Fruit fly (Drosophila melanogaster) whole organism, embryonic: ENCODE measurements around the gene Pfdn2.

Source experiments
- Atf-2 ChIP-seq: fragments of 200-800 bp; sonication (Bioruptor generic); optimal IDR thresholded peaks from 2 replicates; lab custom pipeline; 2016; ENCODE audit warnings: missing biosample characterization, missing genetic modification characterization
- CG10274 ChIP-seq: fragments of 200-800 bp; sonication (Bioruptor generic); optimal IDR thresholded peaks from 3 replicates; lab custom pipeline; 2017; ENCODE audit warnings: missing biosample characterization, mild to moderate bottlenecking, missing genetic modification characterization
- CG10462 ChIP-seq: fragments of 200-800 bp; sonication (Bioruptor generic); optimal IDR thresholded peaks from 2 replicates; lab custom pipeline; 2016; ENCODE audit warnings: missing biosample characterization, missing genetic modification characterization
- CG10979 ChIP-seq: fragments of 200-800 bp; sonication (Bioruptor generic); optimal IDR thresholded peaks from 2 replicates; lab custom pipeline; 2018; ENCODE audit warnings: missing biosample characterization, mild to moderate bottlenecking, missing genetic modification characterization, moderate library complexity
- CG11504 ChIP-seq: fragments of 200-800 bp; sonication (Bioruptor generic); optimal IDR thresholded peaks from 3 replicates; lab custom pipeline; 2019; ENCODE audit warnings: missing biosample characterization, mild to moderate bottlenecking, missing genetic modification characterization, moderate library complexity
- CG12071 ChIP-seq: fragments of 200-800 bp; sonication (Bioruptor generic); optimal IDR thresholded peaks from 3 replicates; lab custom pipeline; 2018; ENCODE audit warnings: missing biosample characterization, mild to moderate bottlenecking, missing genetic modification characterization
- CG12391 ChIP-seq: fragments of 200-800 bp; sonication (Bioruptor generic); optimal IDR thresholded peaks from 3 replicates; lab custom pipeline; 2018; ENCODE audit warnings: missing biosample characterization, mild to moderate bottlenecking, missing genetic modification characterization, moderate library complexity
- CG13296 ChIP-seq: fragments of 200-800 bp; sonication (Bioruptor generic); optimal IDR thresholded peaks from 3 replicates; lab custom pipeline; 2018; ENCODE audit warnings: missing biosample characterization, mild to moderate bottlenecking, missing genetic modification characterization
- CG14441 ChIP-seq: fragments of 200-800 bp; sonication (Bioruptor generic); IDR thresholded peaks from 2 replicates; pipeline ENCODE4 v1.3.6; 2022; ENCODE audit warnings: missing biosample characterization, missing genetic modification characterization
- CG15601 ChIP-seq: fragments of 200-800 bp; sonication (Bioruptor generic); optimal IDR thresholded peaks from 3 replicates; lab custom pipeline; 2019; ENCODE audit warnings: missing biosample characterization, mild to moderate bottlenecking, missing genetic modification characterization, moderate library complexity
- CG18599 ChIP-seq: fragments of 200-800 bp; sonication (Bioruptor generic); optimal IDR thresholded peaks from 3 replicates; lab custom pipeline; 2017; ENCODE audit warnings: missing biosample characterization, missing genetic modification characterization, mild to moderate bottlenecking, moderate library complexity, missing genetic modification reagents
- CG18764 ChIP-seq: fragments of 200-800 bp; sonication (Bioruptor generic); optimal IDR thresholded peaks from 3 replicates; lab custom pipeline; 2016; ENCODE audit warnings: missing biosample characterization, missing genetic modification characterization
- CG32767 ChIP-seq: fragments of 200-800 bp; sonication (Bioruptor generic); IDR thresholded peaks from 2 replicates; pipeline ENCODE4 v1.3.6; 2022; ENCODE audit warnings: missing biosample characterization, missing genetic modification characterization
- CG4404 ChIP-seq: fragments of 200-800 bp; sonication (Bioruptor generic); IDR thresholded peaks from 2 replicates; pipeline ENCODE4 v1.3.6; 2022; ENCODE audit warnings: missing biosample characterization, missing genetic modification characterization
- CG6272 ChIP-seq: fragments of 200-800 bp; sonication (Bioruptor generic); IDR thresholded peaks from 2 replicates; pipeline ENCODE4 v1.3.6; 2022; ENCODE audit warnings: missing biosample characterization, missing genetic modification characterization
- CG6689 ChIP-seq: fragments of 200-800 bp; sonication (Bioruptor generic); IDR thresholded peaks from 2 replicates; pipeline ENCODE4 v1.3.6; 2022; ENCODE audit warnings: missing biosample characterization, missing genetic modification characterization
- CG6765 ChIP-seq: fragments of 200-800 bp; sonication (Bioruptor generic); optimal IDR thresholded peaks from 3 replicates; lab custom pipeline; 2017; ENCODE audit warnings: missing biosample characterization, mild to moderate bottlenecking, missing genetic modification characterization
- CG8359 ChIP-seq: fragments of 200-800 bp; sonication (Bioruptor generic); optimal IDR thresholded peaks from 2 replicates; lab custom pipeline; 2017; ENCODE audit warnings: missing biosample characterization, mild to moderate bottlenecking, missing genetic modification characterization, borderline replicate concordance
- CG8388 ChIP-seq: fragments of 200-800 bp; sonication (Bioruptor generic); optimal IDR thresholded peaks from 2 replicates; lab custom pipeline; 2019; ENCODE audit warnings: missing biosample characterization, mild to moderate bottlenecking, missing genetic modification characterization, moderate library complexity
- CG8944 ChIP-seq: fragments of 200-800 bp; sonication (Bioruptor generic); optimal IDR thresholded peaks from 3 replicates; lab custom pipeline; 2016; ENCODE audit warnings: missing biosample characterization, missing genetic modification characterization
- Deaf1 ChIP-seq: fragments of 200-800 bp; optimal IDR thresholded peaks from 3 replicates; lab custom pipeline; 2019; ENCODE audit warnings: missing biosample characterization, mild to moderate bottlenecking, missing genetic modification characterization, moderate library complexity
- Dip3 ChIP-seq: fragments of 200-800 bp; sonication (Bioruptor generic); optimal IDR thresholded peaks from 3 replicates; lab custom pipeline; 2016; ENCODE audit warnings: missing biosample characterization, missing genetic modification characterization
- Drgx ChIP-seq: fragments of 200-800 bp; sonication (Bioruptor generic); IDR thresholded peaks from 2 replicates; pipeline ENCODE4 v1.3.6; 2022; ENCODE audit warnings: missing biosample characterization, missing genetic modification characterization
- Ets97D ChIP-seq: fragments of 200-800 bp; sonication (Bioruptor generic); optimal IDR thresholded peaks from 3 replicates; lab custom pipeline; 2016; ENCODE audit warnings: missing biosample characterization, missing genetic modification characterization
- PHDP ChIP-seq: fragments of 200-800 bp; sonication (Bioruptor generic); optimal IDR thresholded peaks from 3 replicates; lab custom pipeline; 2018; ENCODE audit warnings: missing biosample characterization, mild to moderate bottlenecking, missing genetic modification characterization, moderate library complexity
- Rfx ChIP-seq: fragments of 200-800 bp; sonication (Bioruptor generic); IDR thresholded peaks from 2 replicates; pipeline ENCODE4 v1.3.6; 2022; ENCODE audit warnings: missing biosample characterization, missing genetic modification characterization
- Sox102F ChIP-seq: fragments of 200-800 bp; sonication (Bioruptor generic); optimal IDR thresholded peaks from 2 replicates; lab custom pipeline; 2018; ENCODE audit warnings: missing biosample characterization, mild to moderate bottlenecking, missing genetic modification characterization, moderate library complexity
- Usf ChIP-seq: fragments of 200-800 bp; sonication (Bioruptor generic); optimal IDR thresholded peaks from 2 replicates; lab custom pipeline; 2017; ENCODE audit warnings: missing genotype, missing biosample characterization, missing genetic modification characterization
- Xrp1 ChIP-seq: fragments of 200-800 bp; sonication (Bioruptor generic); IDR thresholded peaks from 2 replicates; pipeline ENCODE4 v1.3.6; 2022; ENCODE audit warnings: missing biosample characterization, missing genetic modification characterization
- al ChIP-seq: fragments of 200-800 bp; sonication (Bioruptor generic); IDR thresholded peaks from 2 replicates; pipeline ENCODE4 v1.3.6; 2022; ENCODE audit warnings: missing biosample characterization, missing genetic modification characterization
- br ChIP-seq: fragments of >200 bp; optimal IDR thresholded peaks from 2 replicates; lab custom pipeline; 2017
- dati ChIP-seq: fragments of 200-800 bp; sonication (Bioruptor generic); IDR thresholded peaks from 2 replicates; pipeline ENCODE4 v1.3.6; 2022; ENCODE audit warnings: missing biosample characterization, missing genetic modification characterization
- dmrt11E ChIP-seq: fragments of 200-800 bp; sonication (Bioruptor generic); optimal IDR thresholded peaks from 3 replicates; lab custom pipeline; 2018; ENCODE audit warnings: missing biosample characterization, mild to moderate bottlenecking, missing genetic modification characterization, moderate library complexity
- jigr1 ChIP-seq: fragments of 200-800 bp; sonication (Bioruptor generic); IDR thresholded peaks from 3 replicates; pipeline ENCODE4 v1.3.6; 2022; ENCODE audit warnings: missing biosample characterization, missing genetic modification characterization
- jing ChIP-seq: fragments of 200-800 bp; sonication (Bioruptor generic); optimal IDR thresholded peaks from 2 replicates; lab custom pipeline; 2018; ENCODE audit warnings: missing biosample characterization, mild to moderate bottlenecking, missing genetic modification characterization
- lola ChIP-seq, 3 experiments: fragments of >200 bp in 2 of 3; fragments of 200-800 bp in 1 of 3; sonication (Bioruptor generic) in 1 of 3; optimal IDR thresholded peaks; 2 replicates each; lab custom pipeline; 2017 to 2019; ENCODE audit warnings: missing biosample characterization in 3 of 3, missing genetic modification characterization in 3 of 3, mild to moderate bottlenecking in 1 of 3, moderate library complexity in 1 of 3
- mirr ChIP-seq: fragments of 200-800 bp; sonication (Bioruptor generic); optimal IDR thresholded peaks from 3 replicates; lab custom pipeline; 2018; ENCODE audit warnings: missing biosample characterization, mild to moderate bottlenecking, missing genetic modification characterization
- otp ChIP-seq: fragments of 200-800 bp; sonication (Bioruptor generic); IDR thresholded peaks from 3 replicates; pipeline ENCODE4, ENCODE4 v1.3.6; 2022; ENCODE audit warnings: missing biosample characterization, missing genetic modification characterization
- run ChIP-seq: fragments of 200-800 bp; sonication (Bioruptor generic); optimal IDR thresholded peaks from 3 replicates; lab custom pipeline; 2018; ENCODE audit warnings: missing biosample characterization, mild to moderate bottlenecking, missing genetic modification characterization
- sc ChIP-seq, 3 experiments: fragments of >200 bp in 2 of 3; fragments of 200-800 bp in 1 of 3; sonication (Bioruptor generic) in 1 of 3; optimal IDR thresholded peaks; 2 replicates in 2 of 3; 3 replicates in 1 of 3; lab custom pipeline; 2017; ENCODE audit warnings: mild to moderate bottlenecking in 1 of 3, missing biosample characterization in 1 of 3, missing genetic modification characterization in 1 of 3, missing genetic modification reagents in 1 of 3
- sd ChIP-seq: fragments of 200-800 bp; sonication (Bioruptor generic); optimal IDR thresholded peaks from 3 replicates; lab custom pipeline; 2018; ENCODE audit warnings: missing biosample characterization, mild to moderate bottlenecking, missing genetic modification characterization, moderate library complexity
- sens ChIP-seq: fragments of 200-800 bp; sonication (Bioruptor generic); peaks from one replicate; lab custom pipeline; 2016; ENCODE audit warnings: missing biosample characterization, missing genetic modification characterization
- trem ChIP-seq: fragments of 200-800 bp; optimal IDR thresholded peaks from 3 replicates; lab custom pipeline; 2019; ENCODE audit warnings: missing biosample characterization, mild to moderate bottlenecking, missing genetic modification characterization, moderate library complexity
- unc-4 ChIP-seq: fragments of 200-800 bp; sonication (Bioruptor generic); IDR thresholded peaks from 2 replicates; pipeline ENCODE4 v1.3.6; 2022; ENCODE audit warnings: missing biosample characterization, missing genetic modification characterization; ENCODE audit not compliant: partially characterized antibody
- vfl ChIP-seq: fragments of 200-800 bp; sonication (Bioruptor generic); optimal IDR thresholded peaks from 2 replicates; lab custom pipeline; 2016; ENCODE audit warnings: missing biosample characterization, missing genetic modification characterization
- wor ChIP-seq: fragments of 200-800 bp; sonication (Bioruptor generic); IDR thresholded peaks from 2 replicates; pipeline ENCODE4 v1.3.6; 2022; ENCODE audit warnings: missing biosample characterization, missing genetic modification characterization
- z ChIP-seq: fragments of 200-800 bp; sonication (Bioruptor generic); IDR thresholded peaks from 3 replicates; pipeline ENCODE4 v1.3.6; 2022; ENCODE audit warnings: missing biosample characterization, missing genetic modification characterization
- zen2 ChIP-seq: fragments of 200-800 bp; sonication (Bioruptor generic); IDR thresholded peaks from 3 replicates; pipeline ENCODE4 v1.3.6; 2022; ENCODE audit warnings: missing biosample characterization, missing genetic modification characterization; ENCODE audit not compliant: partially characterized antibody
- zf30C ChIP-seq: fragments of 200-800 bp; sonication (Bioruptor generic); optimal IDR thresholded peaks from 3 replicates; lab custom pipeline; 2018; ENCODE audit warnings: missing biosample characterization, mild to moderate bottlenecking, missing genetic modification characterization
- zfh1 ChIP-seq: fragments of 200-800 bp; sonication (Bioruptor generic); IDR thresholded peaks from 3 replicates; pipeline ENCODE4 v1.3.6; 2022; ENCODE audit warnings: missing biosample characterization, missing genetic modification characterization
- zfh2 ChIP-seq: fragments of 200-800 bp; sonication (Bioruptor generic); optimal IDR thresholded peaks from 2 replicates; lab custom pipeline; 2016; ENCODE audit warnings: missing biosample characterization, missing genetic modification characterization

Pfdn2 gene

DNA sequence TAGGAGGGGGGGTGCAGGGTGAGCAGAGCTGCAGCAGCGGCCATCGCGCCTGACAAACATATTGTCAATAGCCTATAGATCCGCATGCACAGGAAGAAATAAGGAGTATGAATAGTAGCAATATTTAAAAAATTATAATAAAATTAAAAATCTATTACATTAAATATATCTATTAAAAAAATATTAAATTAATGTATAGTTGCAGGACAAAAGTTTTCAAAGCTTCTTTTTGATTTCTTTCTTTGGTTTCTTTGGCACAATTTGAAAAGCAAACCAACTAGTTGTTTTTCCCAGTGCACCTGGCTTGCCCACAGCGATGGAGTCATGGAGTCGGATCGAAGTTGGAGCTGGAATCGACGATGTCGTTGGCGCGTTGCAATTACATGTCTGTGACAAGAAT lies 42.4 kb downstream of the Pfdn2 start (continued):
- TF ChIP-seq dati (GFP tag; lab: Robert Waterston, UW) (no peak), CG4404 (GFP tag; lab: Robert Waterston, UW) (peak; percentile 15; the same call in 1 of the 2 replicates), CG18764 (no peak), al (GFP tag; lab: Robert Waterston, UW) (no peak), CG14441 (no peak), PHDP (tag; lab: Kevin White, UChicago) (no peak), sens (GFP tag; lab: Kevin White, UChicago) (peak; percentile 43), Xrp1 (GFP tag; lab: Robert Waterston, UW) (peak; percentile 47; the same call in 1 of the 2 replicates), CG13296 (no peak), CG12391 (peak; percentile 30), run (no peak), jing (no peak), zfh2 (GFP tag; lab: Kevin White, UChicago) (no peak), sd (tag; lab: Kevin White, UChicago) (no peak), Sox102F (peak; percentile 3), CG10462 (GFP tag; lab: Kevin White, UChicago) (no peak), otp (no peak), CG32767 (no peak), CG15601 (tag; lab: Kevin White, UChicago) (peak; percentile 2), CG8944 (no peak), zfh1 (peak; percentile 45; the same call in 1 of the 3 replicates), CG10979 (peak; percentile 55), CG6765 (no peak), Rfx (GFP tag; lab: Robert Waterston, UW) (no peak), mirr (GFP tag; lab: Kevin White, UChicago) (no peak), CG6689 (GFP tag; lab: Robert Waterston, UW) (0 out of 2 replicates have a peak, but pooled peaks have one; percentile 14), Dip3 (GFP tag; lab: Kevin White, UChicago) (no peak), br (lab: Kevin White, UChicago) (no peak), Ets97D (GFP tag; lab: Kevin White, UChicago) (no peak), sc (optimal IDR thresholded peaks at IDR 0.05; lab: Kevin White, UChicago) (no peak), sc (GFP tag; optimal IDR thresholded peaks at IDR 0.05; lab: Kevin White, UChicago) (no peak), CG8359 (GFP tag; lab: Kevin White, UChicago) (no peak), z (GFP tag; lab: Robert Waterston, UW) (no peak), Usf (GFP tag; lab: Kevin White, UChicago) (no peak), CG12071 (GFP tag; lab: Kevin White, UChicago) (no peak), CG18599 (GFP tag; lab: Kevin White, UChicago) (no peak), Atf-2 (GFP tag; lab: Kevin White, UChicago) (no peak), vfl (GFP tag; lab: Kevin White, UChicago) (no peak), Deaf1 (tag; lab: Kevin White, UChicago) (no peak), unc-4 (GFP tag; lab: Robert Waterston, UW) (no peak), trem (tag; lab: Kevin White, UChicago) (no peak), CG8388 (GFP tag; lab: Kevin White, UChicago) (no peak), dmrt11E (tag; lab: Kevin White, UChicago) (peak; percentile 59), lola (GFP tag; optimal IDR thresholded peaks at IDR 0.05; lab: Kevin White, UChicago) (peak in 1 of 3 experiments; percentile 44), jigr1 (GFP tag; lab: Robert Waterston, UW) (no peak), zen2 (no peak), CG11504 (tag; lab: Kevin White, UChicago) (peak; percentile 17), Drgx (GFP tag; lab: Robert Waterston, UW) (peak; percentile 61), CG6272 (no peak), zf30C (GFP tag; lab: Kevin White, UChicago) (peak; percentile 46), CG10274 (GFP tag; lab: Kevin White, UChicago) (no peak), wor (GFP tag; lab: Robert Waterston, UW) (no peak)
